Worm (Caenorhabditis elegans): ENCODE results near the gene lec-2.

lec-2 gene

ce11 chrII:9974210-9974609, 41.8 kb downstream of the lec-2 start (continued):
- no peak for TF ChIP-seq Y48G9A.11 (GFP tag; IDR thresholded peaks at IDR 0.05)
- no peak for TF ChIP-seq unc-130 (GFP tag; optimal IDR thresholded peaks at IDR 0.05)
- no peak for TF ChIP-seq ZK546.5 (tag; optimal IDR thresholded peaks at IDR 0.05)
- no peak for TF ChIP-seq saeg-2 (GFP tag; IDR thresholded peaks at IDR 0.05)
- TF ChIP-seq nhr-6 (tag; optimal IDR thresholded peaks at IDR 0.05), result no peak
- TF ChIP-seq Y5F2A.4 (GFP tag; optimal IDR thresholded peaks at IDR 0.05), result no peak
- TF ChIP-seq R02D3.7 (tag; optimal IDR thresholded peaks at IDR 0.05), result no peak
- TF ChIP-seq zfp-2 (tag; optimal IDR thresholded peaks at IDR 0.05), result no peak
- TF ChIP-seq dmd-8 (GFP tag; IDR thresholded peaks at IDR 0.05), result no peak
- TF ChIP-seq lim-7 (GFP tag; IDR thresholded peaks at IDR 0.05), result no peak
- TF ChIP-seq nhr-77 (tag; optimal IDR thresholded peaks at IDR 0.05), result peak; percentile 16
- TF ChIP-seq nhr-42 (GFP tag; IDR thresholded peaks at IDR 0.05), result no peak
- no peak for TF ChIP-seq madf-9 (GFP tag; conservative IDR thresholded peaks at IDR 0.05)
- TF ChIP-seq aly-2 (tag; optimal IDR thresholded peaks at IDR 0.05), result no peak
- TF ChIP-seq hmg-1.1 (GFP tag; IDR thresholded peaks at IDR 0.05), result no peak
- no peak for TF ChIP-seq snpc-1.2 (GFP tag; IDR thresholded peaks at IDR 0.05)
- no peak for TF ChIP-seq dmd-9 (GFP tag; IDR thresholded peaks at IDR 0.05)
- TF ChIP-seq tra-1 (GFP tag; IDR thresholded peaks at IDR 0.05), result no peak
- no peak for TF ChIP-seq T26A8.4 (GFP tag; IDR thresholded peaks at IDR 0.05)
- no peak for TF ChIP-seq nhr-25 (tag; optimal IDR thresholded peaks at IDR 0.05; ENCODE audit: borderline replicate concordance, insufficient read depth)
- TF ChIP-seq nhr-28 (tag; optimal IDR thresholded peaks at IDR 0.05), result peak; percentile 62
- TF ChIP-seq unc-62 (GFP tag; optimal IDR thresholded peaks at IDR 0.05 in 1 of 2), result peak in 1 of 2 experiments; percentile 98
- TF ChIP-seq unc-62 (tag; optimal IDR thresholded peaks at IDR 0.05), result no peak
- no peak for TF ChIP-seq lin-1 (GFP tag; IDR thresholded peaks at IDR 0.05)
- no peak for TF ChIP-seq egl-43 (GFP tag; IDR thresholded peaks at IDR 0.05)
- no peak for TF ChIP-seq ceh-82 (tag; optimal IDR thresholded peaks at IDR 0.05)
- TF ChIP-seq lin-15B (tag; optimal IDR thresholded peaks at IDR 0.05), result no peak
- TF ChIP-seq unc-39 (tag; optimal IDR thresholded peaks at IDR 0.05), result no peak
- no peak for TF ChIP-seq ctbp-1 (GFP tag; IDR thresholded peaks at IDR 0.05)
- no peak for TF ChIP-seq gei-8 (GFP tag; optimal IDR thresholded peaks at IDR 0.05)
- no peak for TF ChIP-seq vab-7 (GFP tag; IDR thresholded peaks at IDR 0.05)
- TF ChIP-seq hlh-30 (tag; optimal IDR thresholded peaks at IDR 0.05; ENCODE audit: insufficient read depth), result no peak
- TF ChIP-seq hlh-11 (tag; optimal IDR thresholded peaks at IDR 0.05), result peak; percentile 90
- TF ChIP-seq ztf-7 (tag; optimal IDR thresholded peaks at IDR 0.05), result no peak
- TF ChIP-seq hif-1 (tag; optimal IDR thresholded peaks at IDR 0.05), result no peak
- TF ChIP-seq skn-1 (tag; optimal IDR thresholded peaks at IDR 0.05), result no peak
- no peak for TF ChIP-seq daf-16 (GFP tag; optimal IDR thresholded peaks at IDR 0.05)
- peak; percentile 74 for TF ChIP-seq daf-16 (tag; optimal IDR thresholded peaks at IDR 0.05)
- TF ChIP-seq madf-5 (GFP tag; IDR thresholded peaks at IDR 0.05), result no peak
- no peak for TF ChIP-seq snpc-4 (tag; optimal IDR thresholded peaks at IDR 0.05)
- TF ChIP-seq dmd-6 (GFP tag; IDR thresholded peaks at IDR 0.05), result peak; percentile 86
- no peak for TF ChIP-seq ceh-62 (tag; optimal IDR thresholded peaks at IDR 0.05)
- TF ChIP-seq ztf-11 (tag; optimal IDR thresholded peaks at IDR 0.05), result no peak

ce11 chrII:9970438-9971092, 45.4 kb downstream of the lec-2 start, which contains the start of gene R53.5:
TSS of gene R53.5 (minus strand) at chrII:9970488.
- TF ChIP-seq T26A8.4 (GFP tag; IDR thresholded peaks at IDR 0.05), result no peak
- peak; percentile 3 for TF ChIP-seq pqm-1 (tag; optimal IDR thresholded peaks at IDR 0.05)
- no peak for TF ChIP-seq spr-3 (GFP tag; optimal IDR thresholded peaks at IDR 0.05)
- no peak for TF ChIP-seq ZK337.2 (GFP tag; IDR thresholded peaks at IDR 0.05)
- no peak for TF ChIP-seq daf-19 (GFP tag; conservative IDR thresholded peaks at IDR 0.05)
- TF ChIP-seq nhr-25 (tag; optimal IDR thresholded peaks at IDR 0.05; ENCODE audit: borderline replicate concordance, insufficient read depth), result no peak
- no peak for TF ChIP-seq zag-1 (tag; optimal IDR thresholded peaks at IDR 0.05)
- TF ChIP-seq unc-130 (GFP tag; optimal IDR thresholded peaks at IDR 0.05), result no peak
- TF ChIP-seq gei-8 (GFP tag; optimal IDR thresholded peaks at IDR 0.05), result no peak
- no peak for TF ChIP-seq dmd-6 (GFP tag; IDR thresholded peaks at IDR 0.05)
- TF ChIP-seq dmd-9 (GFP tag; IDR thresholded peaks at IDR 0.05), result no peak
- no peak for TF ChIP-seq aly-2 (tag; optimal IDR thresholded peaks at IDR 0.05)
- TF ChIP-seq ZK546.5 (tag; optimal IDR thresholded peaks at IDR 0.05), result no peak
- TF ChIP-seq nhr-48 (tag; optimal IDR thresholded peaks at IDR 0.05), result no peak
- TF ChIP-seq arid-1 (GFP tag; conservative IDR thresholded peaks at IDR 0.05), result no peak
- TF ChIP-seq mep-1 (tag; optimal IDR thresholded peaks at IDR 0.05), result no peak
- TF ChIP-seq ces-1 (GFP tag; optimal IDR thresholded peaks at IDR 0.05), result no peak
- TF ChIP-seq zip-11 (GFP tag; IDR thresholded peaks at IDR 0.05), result no peak
- no peak for TF ChIP-seq madf-9 (GFP tag; conservative IDR thresholded peaks at IDR 0.05)
